Worm (Caenorhabditis elegans) whole organism, young adult: ENCODE measurements around the gene Y75B8A.63.

Source experiments
- B0019.2 ChIP-seq: fragments of 200-800 bp; sonication (Bioruptor generic); conservative IDR thresholded peaks from 2 replicates; pipeline ENCODE4 v1.3.6; 2022; ENCODE audit warnings: missing genetic modification reagents, missing genetic modification characterization, missing compliant biosample characterization
- D2030.7 ChIP-seq: fragments of 200-800 bp; sonication (Bioruptor generic); IDR thresholded peaks from 2 replicates; pipeline ENCODE4 v1.3.6; 2022; ENCODE audit warnings: missing genetic modification reagents, missing genetic modification characterization, missing compliant biosample characterization
- F33H1.4 ChIP-seq: fragments of 200-800 bp; sonication (Bioruptor generic); IDR thresholded peaks from 2 replicates; pipeline ENCODE4 v1.3.6; 2022; ENCODE audit warnings: missing genetic modification reagents, missing genetic modification characterization, missing compliant biosample characterization
- F57A8.1 ChIP-seq: fragments of 200-800 bp; sonication (Bioruptor generic); optimal IDR thresholded peaks from 2 replicates; lab custom pipeline; 2018; ENCODE audit warnings: mild to moderate bottlenecking, missing genetic modification characterization, moderate library complexity, missing compliant biosample characterization
- F57C9.4 ChIP-seq: sonication (generic microtip); optimal IDR thresholded peaks from 2 replicates; lab custom pipeline; 2017; ENCODE audit warnings: mild to moderate bottlenecking, missing genetic modification characterization, missing compliant biosample characterization
- Y53G8AR.9 ChIP-seq: fragments of 200-800 bp; sonication (Bioruptor generic); conservative IDR thresholded peaks from 2 replicates; pipeline ENCODE4 v1.3.6; 2022; ENCODE audit warnings: missing genetic modification reagents, missing genetic modification characterization, missing compliant biosample characterization
- ZK185.1 ChIP-seq: sonication (generic microtip); optimal IDR thresholded peaks from 2 replicates; lab custom pipeline; 2016; ENCODE audit warnings: mild to moderate bottlenecking, missing genetic modification characterization, missing compliant biosample characterization; ENCODE audit not compliant: poor library complexity, severe bottlenecking
- aptf-2 ChIP-seq: fragments of 200-800 bp; sonication (Bioruptor generic); conservative IDR thresholded peaks from 2 replicates; pipeline ENCODE4 v1.3.6; 2022; ENCODE audit warnings: missing genetic modification reagents, missing genetic modification characterization, missing compliant biosample characterization
- athp-1 ChIP-seq: sonication (generic microtip); optimal IDR thresholded peaks from 2 replicates; lab custom pipeline; 2017; ENCODE audit warnings: mild to moderate bottlenecking, missing genetic modification characterization, missing compliant biosample characterization
- attf-3 ChIP-seq: fragments of 200-800 bp; sonication (Bioruptor generic); conservative IDR thresholded peaks from 2 replicates; pipeline ENCODE4 v1.3.6; 2022; ENCODE audit warnings: missing genetic modification reagents, missing genetic modification characterization, missing compliant biosample characterization
- attf-5 ChIP-seq: fragments of 200-800 bp; sonication (Bioruptor generic); optimal IDR thresholded peaks from 2 replicates; lab custom pipeline; 2018; ENCODE audit warnings: mild to moderate bottlenecking, missing genetic modification characterization, missing compliant biosample characterization
- ceh-79 ChIP-seq: sonication (generic microtip); optimal IDR thresholded peaks from 2 replicates; lab custom pipeline; 2017; ENCODE audit warnings: mild to moderate bottlenecking, missing genetic modification characterization, missing compliant biosample characterization
- ceh-91 ChIP-seq: fragments of 200-800 bp; sonication (Bioruptor generic); IDR thresholded peaks from 2 replicates; pipeline ENCODE4 v1.3.6; 2022; ENCODE audit warnings: missing genetic modification reagents, missing genetic modification characterization, missing compliant biosample characterization
- chd-7 ChIP-seq: sonication (generic microtip); optimal IDR thresholded peaks from 2 replicates; lab custom pipeline; 2016; ENCODE audit warnings: mild to moderate bottlenecking, missing genetic modification characterization, moderate library complexity, missing compliant biosample characterization
- dpff-1 ChIP-seq: sonication (generic microtip); optimal IDR thresholded peaks from 2 replicates; lab custom pipeline; 2017; ENCODE audit warnings: mild to moderate bottlenecking, missing genetic modification characterization, missing compliant biosample characterization
- dpl-1 ChIP-seq: fragments of 150-350 bp; optimal IDR thresholded peaks from 2 replicates; lab custom pipeline; 2014; ENCODE audit warnings: missing biosample characterization, missing genetic modification reagents, missing genetic modification characterization
- efl-1 ChIP-seq: fragments of 150-350 bp; optimal IDR thresholded peaks from 2 replicates; lab custom pipeline; 2014; ENCODE audit warnings: missing biosample characterization, missing genetic modification reagents, missing genetic modification characterization
- ekl-4 ChIP-seq: fragments of 200-800 bp; sonication (Bioruptor generic); IDR thresholded peaks from 2 replicates; pipeline ENCODE4 v1.3.6; 2022; ENCODE audit warnings: missing genetic modification reagents, missing genetic modification characterization, missing compliant biosample characterization
- fkh-3 ChIP-seq: sonication (generic microtip); optimal IDR thresholded peaks from 2 replicates; lab custom pipeline; 2016; ENCODE audit warnings: mild to moderate bottlenecking, missing genetic modification characterization, missing compliant biosample characterization
- gei-17 ChIP-seq: fragments of 200-800 bp; sonication (Bioruptor generic); optimal IDR thresholded peaks from 2 replicates; lab custom pipeline; 2018; ENCODE audit warnings: mild to moderate bottlenecking, missing genetic modification characterization, missing compliant biosample characterization
- him-1 ChIP-seq: sonication (generic microtip); optimal IDR thresholded peaks from 2 replicates; lab custom pipeline; 2016; ENCODE audit warnings: missing genotype, missing genetic modification reagents, missing genetic modification characterization, missing compliant biosample characterization
- hrde-1 ChIP-seq: sonication (generic microtip); optimal IDR thresholded peaks from 2 replicates; lab custom pipeline; 2016; ENCODE audit warnings: missing genetic modification characterization, mild to moderate bottlenecking, missing compliant biosample characterization, moderate library complexity, missing genotype, missing genetic modification reagents, borderline replicate concordance
- hsf-1 ChIP-seq: fragments of 200-800 bp; sonication (Bioruptor generic); IDR thresholded peaks from 2 replicates; pipeline ENCODE4 v1.3.6; 2022; ENCODE audit warnings: missing genetic modification reagents, missing genetic modification characterization, missing compliant biosample characterization
- let-526 ChIP-seq: fragments of 200-800 bp; sonication (Bioruptor generic); IDR thresholded peaks from 2 replicates; pipeline ENCODE4 v1.3.6; 2022; ENCODE audit warnings: missing genetic modification reagents, missing genetic modification characterization, missing compliant biosample characterization
- lin-54 ChIP-seq: fragments of 200-800 bp; sonication (Bioruptor generic); optimal IDR thresholded peaks from 2 replicates; lab custom pipeline; 2018; ENCODE audit warnings: mild to moderate bottlenecking, missing genetic modification characterization, missing compliant biosample characterization
- lsl-1 ChIP-seq: fragments of 200-800 bp; sonication (Bioruptor generic); optimal IDR thresholded peaks from 2 replicates; lab custom pipeline; 2018; ENCODE audit warnings: mild to moderate bottlenecking, missing genetic modification characterization, moderate library complexity, missing compliant biosample characterization
- madf-3 ChIP-seq: fragments of 200-800 bp; sonication (Bioruptor generic); IDR thresholded peaks from 2 replicates; pipeline ENCODE4 v1.3.6; 2022; ENCODE audit warnings: missing genetic modification reagents, missing genetic modification characterization, missing compliant biosample characterization
- madf-6 ChIP-seq: fragments of 200-800 bp; sonication (Bioruptor generic); IDR thresholded peaks from 2 replicates; pipeline ENCODE4 v1.3.6; 2022; ENCODE audit warnings: missing genetic modification reagents, missing genetic modification characterization, missing compliant biosample characterization
- madf-8 ChIP-seq: fragments of 200-800 bp; sonication (Bioruptor generic); conservative IDR thresholded peaks from 2 replicates; pipeline ENCODE4 v1.3.6; 2022; ENCODE audit warnings: missing genetic modification reagents, missing genetic modification characterization, missing compliant biosample characterization
- mcd-1 ChIP-seq: fragments of 200-800 bp; sonication (Bioruptor generic); IDR thresholded peaks from 2 replicates; pipeline ENCODE4 v1.3.6; 2022; ENCODE audit warnings: missing genetic modification reagents, missing genetic modification characterization, missing compliant biosample characterization
- rec-8 ChIP-seq, 2 experiments: sonication (generic microtip); optimal IDR thresholded peaks; 2 replicates each; lab custom pipeline; 2016; ENCODE audit warnings: mild to moderate bottlenecking in 2 of 2, missing genetic modification characterization in 2 of 2, missing genetic modification reagents in 2 of 2, missing genotype in 2 of 2, missing biosample characterization in 1 of 2, missing compliant biosample characterization in 1 of 2, moderate library complexity in 1 of 2
- rpc-1 ChIP-seq, 2 experiments: fragments of 150-350 bp in 1 of 2; sonication (generic microtip) in 1 of 2; optimal IDR thresholded peaks; 2 replicates each; lab custom pipeline; 2014 to 2018; ENCODE audit warnings: missing biosample characterization in 1 of 2, missing genetic modification characterization in 1 of 2, missing genetic modification reagents in 1 of 2, missing genotype in 1 of 2
- tlf-1 ChIP-seq: fragments of 200-800 bp; sonication (Bioruptor generic); optimal IDR thresholded peaks from 2 replicates; lab custom pipeline; 2018; ENCODE audit warnings: mild to moderate bottlenecking, missing genetic modification characterization, missing compliant biosample characterization
- unc-62 ChIP-seq: fragments of 150-350 bp; optimal IDR thresholded peaks from 2 replicates; lab custom pipeline; 2014; ENCODE audit warnings: missing biosample characterization, missing genetic modification reagents, missing genetic modification characterization
- xnd-1 ChIP-seq: sonication (generic microtip); optimal IDR thresholded peaks from 2 replicates; lab custom pipeline; 2016; ENCODE audit warnings: missing genotype, missing genetic modification reagents, missing genetic modification characterization, missing compliant biosample characterization
- zfh-2 ChIP-seq: fragments of 200-800 bp; sonication (Bioruptor generic); conservative IDR thresholded peaks from 2 replicates; pipeline ENCODE4 v1.3.6; 2022; ENCODE audit warnings: missing genetic modification reagents, missing genetic modification characterization, missing compliant biosample characterization
- ztf-18 ChIP-seq: sonication (generic microtip); optimal IDR thresholded peaks from 2 replicates; lab custom pipeline; 2016; ENCODE audit warnings: missing genotype, mild to moderate bottlenecking, missing genetic modification characterization, missing compliant biosample characterization
- ztf-26 ChIP-seq: sonication (generic microtip); optimal IDR thresholded peaks from 2 replicates; lab custom pipeline; 2017; ENCODE audit warnings: missing genetic modification characterization, missing compliant biosample characterization
- ztf-6 ChIP-seq: fragments of 200-800 bp; sonication (Bioruptor generic); IDR thresholded peaks from 2 replicates; pipeline ENCODE4 v1.3.6; 2022; ENCODE audit warnings: missing genetic modification reagents, missing genetic modification characterization, missing compliant biosample characterization

The Y75B8A.63 gene

DNA sequence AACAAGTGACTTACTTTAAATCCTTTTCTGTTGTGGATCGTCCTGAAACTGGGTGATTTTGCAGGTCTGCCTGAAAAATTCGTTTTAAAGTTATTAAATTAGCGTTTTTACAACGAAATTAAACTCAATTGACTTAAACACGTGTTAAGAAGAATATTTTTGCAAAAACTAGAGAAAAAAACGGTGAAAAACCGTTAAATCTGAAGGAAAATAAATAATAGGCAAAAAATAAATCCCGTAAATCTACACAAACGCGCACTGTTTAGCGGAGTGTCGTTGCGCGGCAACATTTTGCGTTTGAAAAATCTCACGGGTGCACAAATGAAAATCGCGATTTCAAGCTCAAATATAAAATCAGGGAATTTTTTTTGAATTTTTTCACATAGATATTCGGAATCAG is 35.8 kb downstream of the Y75B8A.63 start:
- TF ChIP-seq attf-3: peak; percentile 74

DNA sequence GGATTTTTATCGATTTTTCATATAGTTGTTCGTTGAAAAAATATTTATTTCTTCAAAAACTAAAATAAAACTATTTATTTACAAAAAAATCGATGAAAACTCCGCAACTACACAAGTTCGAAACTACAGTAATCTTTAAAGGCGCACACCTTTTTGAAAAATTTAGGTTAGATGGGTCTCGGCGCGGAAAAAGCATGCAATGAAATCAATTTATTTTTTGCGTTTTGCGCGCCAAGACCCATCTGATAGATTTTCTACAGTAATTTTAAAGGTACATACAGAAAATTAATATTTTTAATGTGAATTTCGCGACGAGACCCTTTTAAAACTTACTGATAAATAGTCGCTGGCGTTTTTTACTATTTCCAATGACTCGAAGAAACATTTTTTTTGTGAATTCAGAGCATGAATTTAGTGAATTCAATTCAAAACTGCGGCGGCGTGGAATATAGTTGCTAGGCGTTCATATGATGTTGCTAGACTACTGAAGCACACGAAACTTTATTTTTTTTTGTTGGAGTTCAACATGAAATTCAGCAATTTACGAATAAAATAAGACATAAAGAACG is 39.3 kb downstream of the Y75B8A.63 start, which contains the start of gene Y75B8A.33:
Y75B8A.33 (minus strand) TSS at position 385 of the 569 bp plus-strand sequence.
- TF ChIP-seq Y53G8AR.9 (GFP tag; lab: Robert Waterston, UW) (0 out of 2 replicates have a peak, but pooled peaks have one; percentile 46), him-1 (peak; percentile 29), efl-1 (GFP tag; lab: Kevin White, UChicago) (peak; percentile 86), ceh-91 (GFP tag; lab: Robert Waterston, UW) (peak; percentile 79), hsf-1 (0 out of 2 replicates have a peak, but pooled peaks have one; percentile 14), unc-62 (GFP tag; lab: Kevin White, UChicago) (no peak), attf-5 (GFP tag; lab: Kevin White, UChicago) (no peak), gei-17 (GFP tag; lab: Kevin White, UChicago) (no peak), ZK185.1 (tag; lab: Kevin White, UChicago) (peak; percentile 35), mcd-1 (GFP tag; lab: Robert Waterston, UW) (peak; percentile 12; the same call in 1 of the 2 replicates), aptf-2 (GFP tag; lab: Robert Waterston, UW) (no peak), lin-54 (peak; percentile 32), F57C9.4 (tag; lab: Kevin White, UChicago) (no peak), fkh-3 (tag; lab: Kevin White, UChicago) (no peak), dpl-1 (GFP tag; lab: Kevin White, UChicago) (peak; percentile 25), ceh-79 (tag; lab: Kevin White, UChicago) (no peak), zfh-2 (GFP tag; lab: Robert Waterston, UW) (no peak), ztf-6 (GFP tag; lab: Robert Waterston, UW) (no peak), hrde-1 (tag; lab: Kevin White, UChicago) (peak; percentile 35), lsl-1 (GFP tag; lab: Kevin White, UChicago) (peak; percentile 86), ztf-18 (tag; lab: Kevin White, UChicago) (no peak), D2030.7 (peak; percentile 44; the same call in 1 of the 2 replicates), dpff-1 (tag; lab: Kevin White, UChicago) (no peak), xnd-1 (tag; lab: Kevin White, UChicago) (peak; percentile 78), athp-1 (tag; lab: Kevin White, UChicago) (peak; percentile 42), let-526 (GFP tag; lab: Robert Waterston, UW) (no peak), rpc-1 (optimal IDR thresholded peaks at IDR 0.05; lab: Kevin White, UChicago) (no peak), rpc-1 (tag; optimal IDR thresholded peaks at IDR 0.05; lab: Kevin White, UChicago) (no peak), tlf-1 (peak; percentile 5), madf-8 (peak; percentile 79), madf-6 (GFP tag; lab: Robert Waterston, UW) (peak; percentile 90), F57A8.1 (GFP tag; lab: Kevin White, UChicago) (no peak), madf-3 (GFP tag; lab: Robert Waterston, UW) (0 out of 2 replicates have a peak, but pooled peaks have one; percentile 46), B0019.2 (0 out of 2 replicates have a peak, but pooled peaks have one; percentile 17), F33H1.4 (peak; percentile 66)

DNA sequence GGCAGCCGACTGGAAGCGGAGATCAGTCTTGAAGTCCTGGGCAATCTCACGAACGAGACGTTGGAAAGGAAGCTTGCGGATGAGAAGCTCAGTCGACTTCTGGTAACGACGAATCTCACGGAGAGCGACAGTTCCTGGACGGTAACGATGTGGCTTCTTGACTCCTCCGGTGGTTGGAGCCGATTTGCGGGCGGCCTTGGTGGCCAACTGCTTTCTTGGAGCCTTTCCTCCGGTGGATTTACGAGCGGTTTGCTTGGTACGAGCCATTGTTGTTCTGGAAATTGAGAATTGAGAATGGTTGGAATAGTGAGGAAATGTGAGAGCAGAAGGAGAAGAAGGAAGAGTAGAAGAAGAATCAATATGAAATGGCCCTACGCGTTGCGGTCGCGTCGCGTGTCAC is 40.1 kb downstream of the Y75B8A.63 start:
- TF ChIP-seq ztf-26 (tag; lab: Kevin White, UChicago) (no peak), chd-7 (tag; lab: Kevin White, UChicago) (no peak), D2030.7 (no peak), ekl-4 (GFP tag; lab: Robert Waterston, UW) (0 out of 2 replicates have a peak, but pooled peaks have one; percentile 31), rec-8 (tag; optimal IDR thresholded peaks at IDR 0.05; lab: Kevin White, UChicago) (no peak), zfh-2 (GFP tag; lab: Robert Waterston, UW) (no peak; the same call in 1 of the 2 replicates), madf-6 (GFP tag; lab: Robert Waterston, UW) (no peak)
